Worm (Caenorhabditis elegans) whole organism, midembryonic: Measurements from ENCODE around the gene F10A3.12.
A peak's percentile ranks its signal among the peaks of the same experiment; 100 is the strongest.

ENCODE experiments used
- T22C8.4 ChIP-seq: fragments of 200-800 bp; sonication (Bioruptor generic); IDR thresholded peaks from 2 replicates; pipeline ENCODE4 v1.3.6; 2022; ENCODE audit warnings: missing genetic modification characterization, missing compliant biosample characterization
- cog-1 ChIP-seq: sonication (generic microtip); optimal IDR thresholded peaks from 2 replicates; lab custom pipeline; 2016; ENCODE audit warnings: missing genetic modification characterization, missing compliant biosample characterization
- flt-1 ChIP-seq: fragments of 200-800 bp; sonication (Bioruptor generic); IDR thresholded peaks from 2 replicates; pipeline ENCODE4 v1.3.6; 2022; ENCODE audit warnings: missing genetic modification characterization, missing compliant biosample characterization
- klf-2 ChIP-seq: fragments of 200-800 bp; sonication (Bioruptor generic); conservative IDR thresholded peaks from 2 replicates; pipeline ENCODE4 v1.3.6; 2022; ENCODE audit warnings: missing genetic modification reagents, missing genetic modification characterization, missing compliant biosample characterization
- med-1 ChIP-seq: sonication (generic microtip); optimal IDR thresholded peaks from 2 replicates; lab custom pipeline; 2017; ENCODE audit warnings: missing genetic modification characterization, mild to moderate bottlenecking, missing compliant biosample characterization, antibody characterized with exemption, missing genetic modification reagents; ENCODE audit not compliant: insufficient read depth
- ref-1 ChIP-seq: fragments of 200-800 bp; sonication (Bioruptor generic); conservative IDR thresholded peaks from 2 replicates; pipeline ENCODE4 v1.3.6; 2022; ENCODE audit warnings: missing genetic modification reagents, missing genetic modification characterization, missing compliant biosample characterization
- tab-1 ChIP-seq: fragments of 200-800 bp; sonication (Bioruptor generic); IDR thresholded peaks from 2 replicates; pipeline ENCODE4 v1.3.6; 2022; ENCODE audit warnings: missing genetic modification characterization, missing compliant biosample characterization
- ztf-23 ChIP-seq: fragments of 200-800 bp; sonication (Bioruptor generic); IDR thresholded peaks from 2 replicates; pipeline ENCODE4 v1.3.6; 2022; ENCODE audit warnings: missing genetic modification reagents, missing genetic modification characterization, missing compliant biosample characterization
- ztf-29 ChIP-seq: fragments of 200-800 bp; sonication (Bioruptor generic); IDR thresholded peaks from 2 replicates; pipeline ENCODE4 v1.3.6; 2022; ENCODE audit warnings: missing genetic modification reagents, missing genetic modification characterization, missing compliant biosample characterization

F10A3.12 gene

ce11 chrV:16195379-16195778 lies 31.6 kb downstream of the F10A3.12 start, which contains the start of gene rabr-3:
TSS of gene rabr-3 (plus strand) at chrV:16195679.
- TF ChIP-seq T22C8.4 (GFP tag; lab: Robert Waterston, UW) (no peak), tab-1 (GFP tag; lab: Robert Waterston, UW) (no peak), ztf-29 (GFP tag; lab: Robert Waterston, UW) (no peak), ztf-23 (GFP tag; lab: Robert Waterston, UW) (no peak), flt-1 (GFP tag; lab: Robert Waterston, UW) (no peak), ref-1 (GFP tag; lab: Robert Waterston, UW) (no peak), klf-2 (GFP tag; lab: Robert Waterston, UW) (no peak), cog-1 (tag; lab: Kevin White, UChicago) (no peak), med-1 (no peak)

ce11 chrV:16198016-16198415 lies 34.2 kb downstream of the F10A3.12 start, which contains the start of gene F11A5.5:
TSS of gene F11A5.5 (plus strand) at chrV:16198316.
- TF ChIP-seq med-1 (no peak), ztf-23 (GFP tag; lab: Robert Waterston, UW) (no peak), T22C8.4 (GFP tag; lab: Robert Waterston, UW) (no peak), klf-2 (GFP tag; lab: Robert Waterston, UW) (no peak), tab-1 (GFP tag; lab: Robert Waterston, UW) (no peak), cog-1 (tag; lab: Kevin White, UChicago) (no peak), ztf-29 (GFP tag; lab: Robert Waterston, UW) (no peak), ref-1 (GFP tag; lab: Robert Waterston, UW) (no peak), flt-1 (GFP tag; lab: Robert Waterston, UW) (no peak)

- no peak for TF ChIP-seq med-1
- no peak for TF ChIP-seq T22C8.4 (GFP tag; lab: Robert Waterston, UW)
- no peak for TF ChIP-seq flt-1 (GFP tag; lab: Robert Waterston, UW)
- TF ChIP-seq klf-2 (GFP tag; lab: Robert Waterston, UW) = no peak
- TF ChIP-seq ztf-23 (GFP tag; lab: Robert Waterston, UW) = no peak
- TF ChIP-seq ref-1 (GFP tag; lab: Robert Waterston, UW) = no peak
- TF ChIP-seq ztf-29 (GFP tag; lab: Robert Waterston, UW) = no peak
- no peak for TF ChIP-seq cog-1 (tag; lab: Kevin White, UChicago)
- no peak for TF ChIP-seq tab-1 (GFP tag; lab: Robert Waterston, UW)
These were observed 37.9 kb downstream of the F10A3.12 start, which contains the start of gene F11A5.17 for ce11 chrV:16201730-16202129. TSS of gene F11A5.17 (plus strand) at chrV:16202030.

- TF ChIP-seq ref-1 (GFP tag; lab: Robert Waterston, UW) (no peak), ztf-29 (GFP tag; lab: Robert Waterston, UW) (no peak), med-1 (no peak)
These were observed 38.8 kb downstream of the F10A3.12 start, which contains the start of gene F11A5.18 for ce11 chrV:16202618-16203017. TSS of gene F11A5.18 (plus strand) at chrV:16202918.

- TF ChIP-seq tab-1 (GFP tag; lab: Robert Waterston, UW) = no peak
- no peak for TF ChIP-seq flt-1 (GFP tag; lab: Robert Waterston, UW)
- no peak for TF ChIP-seq ztf-29 (GFP tag; lab: Robert Waterston, UW)
- no peak for TF ChIP-seq T22C8.4 (GFP tag; lab: Robert Waterston, UW)
- no peak for TF ChIP-seq cog-1 (tag; lab: Kevin White, UChicago)
- no peak for TF ChIP-seq med-1
- no peak for TF ChIP-seq ztf-23 (GFP tag; lab: Robert Waterston, UW)
- no peak for TF ChIP-seq klf-2 (GFP tag; lab: Robert Waterston, UW)
- no peak for TF ChIP-seq ref-1 (GFP tag; lab: Robert Waterston, UW)
These were observed 41.1 kb downstream of the F10A3.12 start, which contains the start of gene irld-26 for ce11 chrV:16204888-16205287. TSS of gene irld-26 (plus strand) at chrV:16205188.

- TF ChIP-seq klf-2 (GFP tag; lab: Robert Waterston, UW) = no peak
- no peak for TF ChIP-seq ztf-23 (GFP tag; lab: Robert Waterston, UW)
- no peak for TF ChIP-seq tab-1 (GFP tag; lab: Robert Waterston, UW)
- TF ChIP-seq cog-1 (tag; lab: Kevin White, UChicago) = no peak
- TF ChIP-seq ref-1 (GFP tag; lab: Robert Waterston, UW) = no peak
- no peak for TF ChIP-seq ztf-29 (GFP tag; lab: Robert Waterston, UW)
- no peak for TF ChIP-seq med-1
- no peak for TF ChIP-seq T22C8.4 (GFP tag; lab: Robert Waterston, UW)
- TF ChIP-seq flt-1 (GFP tag; lab: Robert Waterston, UW) = no peak
These were observed 46.0 kb downstream of the F10A3.12 start, which contains the start of gene oac-15 for ce11 chrV:16209837-16210236. TSS of gene oac-15 (minus strand) at chrV:16209937.

ce11 chrV:16210257-16211002 lies 46.6 kb downstream of the F10A3.12 start, which contains the start of gene F11A5.16:
TSS of gene F11A5.16 (plus strand) at chrV:16210952.
- no peak for TF ChIP-seq flt-1 (GFP tag; lab: Robert Waterston, UW)
- TF ChIP-seq tab-1 (GFP tag; lab: Robert Waterston, UW) = 0 out of 2 replicates have a peak, but pooled peaks have one; percentile 18

ce11 chrV:16211713-16212112 lies 47.9 kb downstream of the F10A3.12 start:
- no peak for TF ChIP-seq ztf-29 (GFP tag; lab: Robert Waterston, UW)
- TF ChIP-seq ref-1 (GFP tag; lab: Robert Waterston, UW) = no peak
- TF ChIP-seq ztf-23 (GFP tag; lab: Robert Waterston, UW) = no peak
- TF ChIP-seq flt-1 (GFP tag; lab: Robert Waterston, UW) = no peak
- TF ChIP-seq cog-1 (tag; lab: Kevin White, UChicago) = no peak

- no peak for TF ChIP-seq tab-1 (GFP tag; lab: Robert Waterston, UW)
- TF ChIP-seq ztf-23 (GFP tag; lab: Robert Waterston, UW) = no peak
- no peak for TF ChIP-seq T22C8.4 (GFP tag; lab: Robert Waterston, UW)
- TF ChIP-seq ztf-29 (GFP tag; lab: Robert Waterston, UW) = no peak
- TF ChIP-seq med-1 = no peak
These were observed 49.5 kb downstream of the F10A3.12 start for ce11 chrV:16213323-16213722.
